Worm (Caenorhabditis elegans) whole organism, late embryonic: ENCODE data around the gene nid-1.

ENCODE experiments used
- pha-2 ChIP-seq: sonication (generic microtip); optimal IDR thresholded peaks from 2 replicates; lab custom pipeline; 2017; ENCODE audit warnings: mild to moderate bottlenecking, missing genetic modification characterization, missing compliant biosample characterization
- pqm-1 ChIP-seq: sonication (generic microtip); optimal IDR thresholded peaks from 2 replicates; lab custom pipeline; 2016; ENCODE audit warnings: missing genetic modification characterization, missing compliant biosample characterization

- no peak for TF ChIP-seq pqm-1 (tag; lab: Kevin White, UChicago)
- no peak for TF ChIP-seq pha-2 (tag; lab: Kevin White, UChicago)
Measured at ce11 chrV:12921680-12922079, 11.8 kb downstream of the nid-1 start.
